Fruit fly (Drosophila melanogaster) whole organism, wandering third instar larva: Measurements from ENCODE around the gene Septin4.

Experiments
- fru ChIP-seq: fragments of 200-800 bp; sonication (Bioruptor generic); optimal IDR thresholded peaks from 3 replicates; lab custom pipeline; 2016; ENCODE audit warnings: missing biosample characterization, mild to moderate bottlenecking, missing genetic modification characterization
- pan ChIP-seq: fragments of >200 bp; optimal IDR thresholded peaks from 2 replicates; lab custom pipeline; 2017
- rgr ChIP-seq: fragments of 200-800 bp; sonication (Bioruptor generic); optimal IDR thresholded peaks from 3 replicates; lab custom pipeline; 2016; ENCODE audit warnings: missing biosample characterization, mild to moderate bottlenecking, missing genetic modification characterization
- sv ChIP-seq: fragments of 200-800 bp; sonication (Bioruptor generic); optimal IDR thresholded peaks from 3 replicates; lab custom pipeline; 2016; ENCODE audit warnings: missing biosample characterization, missing genetic modification characterization

DNA sequence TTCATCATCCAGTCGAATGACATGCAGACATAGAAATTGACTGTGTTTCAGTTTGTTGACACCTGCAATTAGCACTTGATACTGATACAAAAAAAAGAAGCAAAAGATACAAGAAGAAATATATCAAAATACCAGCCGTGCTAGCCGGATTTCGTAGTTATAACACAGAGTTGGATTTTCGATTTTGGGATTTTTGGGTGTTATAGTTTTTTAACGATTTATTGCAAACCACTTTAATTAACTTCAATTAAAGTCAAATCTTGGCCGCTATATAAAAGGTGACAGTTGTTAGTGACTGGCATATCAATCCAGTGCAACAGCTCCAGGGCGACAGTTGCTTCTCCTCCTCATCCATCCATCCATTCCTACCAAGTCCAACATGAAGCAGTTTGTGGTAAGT is 35.8 kb upstream of the Septin4 start, which contains the start of gene TwdlX:
- TF ChIP-seq fru (GFP tag; lab: Kevin White, UChicago) (no peak), pan (lab: Kevin White, UChicago) (no peak), sv (GFP tag; lab: Kevin White, UChicago) (no peak), rgr (GFP tag; lab: Kevin White, UChicago) (no peak)
